Worm (Caenorhabditis elegans) whole organism, mixed stage, embryonic: ENCODE results near the gene D1022.9.

Experiments used
- ces-1 ChIP-seq: fragments of 150-350 bp; optimal IDR thresholded peaks from 2 replicates; lab custom pipeline; 2014; ENCODE audit warnings: missing biosample characterization, missing genetic modification reagents, missing genetic modification characterization
- lsy-2 ChIP-seq: fragments of 150-350 bp; optimal IDR thresholded peaks from 2 replicates; lab custom pipeline; 2014; ENCODE audit warnings: missing biosample characterization, missing genetic modification characterization
- nhr-2 ChIP-seq: fragments of 150-350 bp; optimal IDR thresholded peaks from 2 replicates; lab custom pipeline; 2014; ENCODE audit warnings: missing biosample characterization, missing genetic modification characterization
- nhr-237 ChIP-seq: fragments of 150-350 bp; optimal IDR thresholded peaks from 2 replicates; lab custom pipeline; 2014; ENCODE audit warnings: missing biosample characterization, missing genetic modification characterization
- nhr-28 ChIP-seq: fragments of 150-350 bp; optimal IDR thresholded peaks from 2 replicates; lab custom pipeline; 2014; ENCODE audit warnings: missing biosample characterization, missing genetic modification characterization
- nhr-76 ChIP-seq: sonication (generic microtip); optimal IDR thresholded peaks from 2 replicates; lab custom pipeline; 2017; ENCODE audit warnings: missing biosample characterization, missing genetic modification characterization
- sem-2 ChIP-seq: fragments of 200-800 bp; sonication (Bioruptor generic); optimal IDR thresholded peaks from 2 replicates; lab custom pipeline; 2018; ENCODE audit warnings: mild to moderate bottlenecking, missing genetic modification characterization, missing compliant biosample characterization
- snpc-4 ChIP-seq: fragments of 150-350 bp; optimal IDR thresholded peaks from 2 replicates; lab custom pipeline; 2014; ENCODE audit warnings: missing biosample characterization, missing genetic modification characterization

ce11 chrII:7521420-7521819, 31.9 kb upstream of the D1022.9 start:
- TF ChIP-seq nhr-2: no peak
- no peak for TF ChIP-seq nhr-76 (tag; lab: Kevin White, UChicago)
- no peak for TF ChIP-seq lsy-2 (tag; lab: Kevin White, UChicago)
- no peak for TF ChIP-seq ces-1
- no peak for TF ChIP-seq nhr-28 (tag; lab: Kevin White, UChicago)
- TF ChIP-seq sem-2 (GFP tag; lab: Kevin White, UChicago): no peak
- no peak for TF ChIP-seq nhr-237
- no peak for TF ChIP-seq snpc-4
